Fruit fly (Drosophila melanogaster) whole organism, wandering third instar larva: ENCODE data around the gene CG2818.

ENCODE experiments used
- Abd-B ChIP-seq: fragments of >200 bp; optimal IDR thresholded peaks from 2 replicates; lab custom pipeline; 2017; ENCODE audit warnings: missing biosample characterization, missing genetic modification characterization
- CG32264 ChIP-seq: fragments of 200-800 bp; sonication (Bioruptor generic); optimal IDR thresholded peaks from 2 replicates; lab custom pipeline; 2016; ENCODE audit warnings: missing biosample characterization, missing genetic modification characterization
- CG9705 ChIP-seq: fragments of 200-800 bp; sonication (Bioruptor generic); optimal IDR thresholded peaks from 2 replicates; lab custom pipeline; 2018; ENCODE audit warnings: missing biosample characterization, mild to moderate bottlenecking, missing genetic modification characterization
- CrebA ChIP-seq: fragments of 200-800 bp; sonication (Bioruptor generic); optimal IDR thresholded peaks from 2 replicates; lab custom pipeline; 2016; ENCODE audit warnings: missing biosample characterization, mild to moderate bottlenecking, missing genetic modification characterization, borderline replicate concordance
- Dfd ChIP-seq: fragments of >200 bp; optimal IDR thresholded peaks from 2 replicates; lab custom pipeline; 2017; ENCODE audit warnings: missing biosample characterization, missing genetic modification characterization
- GATAd ChIP-seq: sonication (Bioruptor generic); optimal IDR thresholded peaks from 2 replicates; lab custom pipeline; 2016; ENCODE audit warnings: missing biosample characterization, missing genetic modification characterization
- HLH106 ChIP-seq: fragments of 200-800 bp; optimal IDR thresholded peaks from 3 replicates; lab custom pipeline; 2019; ENCODE audit warnings: missing biosample characterization, mild to moderate bottlenecking, missing genetic modification characterization, moderate library complexity
- Hnf4 ChIP-seq: fragments of 200-800 bp; sonication (Bioruptor generic); optimal IDR thresholded peaks from 2 replicates; lab custom pipeline; 2016; ENCODE audit warnings: missing biosample characterization, mild to moderate bottlenecking, missing genetic modification characterization
- Hr78 ChIP-seq: fragments of >200 bp; optimal IDR thresholded peaks from 2 replicates; lab custom pipeline; 2017; ENCODE audit warnings: missing biosample characterization, missing genetic modification characterization
- Hr83 ChIP-seq: fragments of 200-300 bp; sonication (Bioruptor generic); optimal IDR thresholded peaks from 2 replicates; lab custom pipeline; 2016; ENCODE audit warnings: missing biosample characterization, mild to moderate bottlenecking, missing genetic modification characterization, moderate library complexity; ENCODE audit not compliant: poor library complexity, severe bottlenecking
- Jra ChIP-seq: sonication (Bioruptor generic); optimal IDR thresholded peaks from 2 replicates; lab custom pipeline; 2016; ENCODE audit warnings: missing biosample characterization, missing genetic modification characterization
- Mio ChIP-seq: sonication (Bioruptor generic); optimal IDR thresholded peaks from 2 replicates; lab custom pipeline; 2016; ENCODE audit warnings: missing biosample characterization, missing genetic modification characterization
- Myc ChIP-seq: fragments of >200 bp; optimal IDR thresholded peaks from 2 replicates; lab custom pipeline; 2017
- N ChIP-seq: fragments of >200 bp; optimal IDR thresholded peaks from 2 replicates; lab custom pipeline; 2018; ENCODE audit warnings: missing biosample characterization, missing external identifiers, missing genetic modification characterization
- Rel ChIP-seq, 2 experiments: fragments of 200-800 bp; sonication (Bioruptor generic) in 1 of 2; optimal IDR thresholded peaks; 2 replicates in 1 of 2; 3 replicates in 1 of 2; lab custom pipeline; 2016 to 2019; ENCODE audit warnings: mild to moderate bottlenecking in 2 of 2, missing biosample characterization in 2 of 2, missing genetic modification characterization in 2 of 2, moderate library complexity in 1 of 2
- Sp1 ChIP-seq: fragments of 200-800 bp; sonication (Bioruptor generic); optimal IDR thresholded peaks from 3 replicates; lab custom pipeline; 2019; ENCODE audit warnings: missing biosample characterization, mild to moderate bottlenecking, missing genetic modification characterization, moderate library complexity
- Vsx2 ChIP-seq: fragments of 200-300, 225-300 bp; sonication (Bioruptor generic); optimal IDR thresholded peaks from 2 replicates; lab custom pipeline; 2018; ENCODE audit warnings: missing biosample characterization, missing genetic modification characterization; ENCODE audit not compliant: partially characterized antibody
- br ChIP-seq: fragments of 200-800 bp; sonication (Bioruptor generic); optimal IDR thresholded peaks from 2 replicates; lab custom pipeline; 2016; ENCODE audit warnings: missing biosample characterization, missing genetic modification characterization
- brk ChIP-seq: fragments of 200-800 bp; sonication (Bioruptor generic); optimal IDR thresholded peaks from 2 replicates; lab custom pipeline; 2016; ENCODE audit warnings: missing biosample characterization, mild to moderate bottlenecking, missing genetic modification characterization
- dl ChIP-seq, 2 experiments: fragments of 175-275, 200-275 bp in 1 of 2; fragments of 200-275 bp in 1 of 2; sonication (Bioruptor generic); optimal IDR thresholded peaks; lab custom pipeline; 2018; ENCODE audit warnings: mild to moderate bottlenecking in 2 of 2, missing biosample characterization in 2 of 2, missing genetic modification characterization in 2 of 2, moderate library complexity in 2 of 2; ENCODE audit not compliant: partially characterized antibody in 2 of 2, insufficient read depth in 1 of 2
- dmrt93B ChIP-seq: fragments of 200-800 bp; sonication (Bioruptor generic); optimal IDR thresholded peaks from 2 replicates; lab custom pipeline; 2018; ENCODE audit warnings: missing biosample characterization, mild to moderate bottlenecking, missing genetic modification characterization
- dsf ChIP-seq: sonication (Bioruptor generic); optimal IDR thresholded peaks from 2 replicates; lab custom pipeline; 2016; ENCODE audit warnings: missing biosample characterization, missing genetic modification characterization, borderline replicate concordance
- ey ChIP-seq: fragments of 200-800 bp; sonication (Bioruptor generic); optimal IDR thresholded peaks from 2 replicates; lab custom pipeline; 2016; ENCODE audit warnings: missing biosample characterization, missing genetic modification characterization
- foxo ChIP-seq, 2 experiments: fragments of 200-800 bp; sonication (Bioruptor generic); optimal IDR thresholded peaks; 2 replicates in 1 of 2; 3 replicates in 1 of 2; lab custom pipeline; 2016 to 2017; ENCODE audit warnings: missing biosample characterization in 2 of 2, missing genetic modification characterization in 2 of 2
- fru ChIP-seq: fragments of 200-800 bp; sonication (Bioruptor generic); optimal IDR thresholded peaks from 3 replicates; lab custom pipeline; 2016; ENCODE audit warnings: missing biosample characterization, mild to moderate bottlenecking, missing genetic modification characterization
- jim ChIP-seq: fragments of 175-275, 200-325 bp; sonication (Bioruptor generic); optimal IDR thresholded peaks from 2 replicates; lab custom pipeline; 2016; ENCODE audit warnings: missing biosample characterization, mild to moderate bottlenecking, missing genetic modification characterization
- lola ChIP-seq: fragments of >200 bp; optimal IDR thresholded peaks from 2 replicates; lab custom pipeline; 2017; ENCODE audit warnings: missing biosample characterization, missing genetic modification characterization
- pan ChIP-seq: fragments of >200 bp; optimal IDR thresholded peaks from 2 replicates; lab custom pipeline; 2017
- psq ChIP-seq: fragments of 200-800 bp; sonication (Bioruptor generic); optimal IDR thresholded peaks from 3 replicates; lab custom pipeline; 2017; ENCODE audit warnings: missing biosample characterization, mild to moderate bottlenecking, missing genetic modification characterization, moderate library complexity
- rgr ChIP-seq: fragments of 200-800 bp; sonication (Bioruptor generic); optimal IDR thresholded peaks from 3 replicates; lab custom pipeline; 2016; ENCODE audit warnings: missing biosample characterization, mild to moderate bottlenecking, missing genetic modification characterization
- sv ChIP-seq: fragments of 200-800 bp; sonication (Bioruptor generic); optimal IDR thresholded peaks from 3 replicates; lab custom pipeline; 2016; ENCODE audit warnings: missing biosample characterization, missing genetic modification characterization
- usp ChIP-seq: fragments of >200 bp; optimal IDR thresholded peaks from 2 replicates; lab custom pipeline; 2017; ENCODE audit warnings: missing biosample characterization, missing genetic modification characterization
- woc ChIP-seq: sonication (Bioruptor generic); optimal IDR thresholded peaks from 2 replicates; lab custom pipeline; 2016; ENCODE audit warnings: missing biosample characterization, mild to moderate bottlenecking, missing genetic modification characterization

The CG2818 gene

dm6 chr2L:3669675-3670074, 43.5 kb upstream of the CG2818 start, which contains the start of gene Sfp24Bb:
Gene Sfp24Bb, minus strand, starts transcription at chr2L:3669775.
- TF ChIP-seq dsf (GFP tag; lab: Kevin White, UChicago): no peak
- no peak for TF ChIP-seq Myc (lab: Kevin White, UChicago)
- TF ChIP-seq lola (GFP tag; lab: Kevin White, UChicago): no peak
- no peak for TF ChIP-seq Dfd (GFP tag; lab: Kevin White, UChicago)
- no peak for TF ChIP-seq usp
- no peak for TF ChIP-seq GATAd (GFP tag; lab: Kevin White, UChicago)
- no peak for TF ChIP-seq dl (GFP tag; optimal IDR thresholded peaks at IDR 0.05; lab: Kevin White, UChicago; ENCODE audit: insufficient read depth in 1 of 2, partially characterized antibody in 2 of 2)
- TF ChIP-seq foxo (GFP tag; optimal IDR thresholded peaks at IDR 0.05; lab: Kevin White, UChicago): no peak
- no peak for TF ChIP-seq sv
- no peak for TF ChIP-seq dmrt93B (GFP tag; lab: Kevin White, UChicago)
- TF ChIP-seq Rel (GFP tag; optimal IDR thresholded peaks at IDR 0.05; lab: Kevin White, UChicago): no peak
- no peak for TF ChIP-seq Rel (tag; optimal IDR thresholded peaks at IDR 0.05; lab: Kevin White, UChicago)
- TF ChIP-seq jim (GFP tag; lab: Kevin White, UChicago): no peak
- TF ChIP-seq Hr83 (GFP tag; lab: Kevin White, UChicago): no peak
- no peak for TF ChIP-seq Abd-B (GFP tag; lab: Kevin White, UChicago)
- no peak for TF ChIP-seq ey (GFP tag; lab: Kevin White, UChicago)
- no peak for TF ChIP-seq psq (GFP tag; lab: Kevin White, UChicago)
- no peak for TF ChIP-seq Hnf4 (GFP tag; lab: Kevin White, UChicago)

- TF ChIP-seq Abd-B (GFP tag; lab: Kevin White, UChicago): no peak
- no peak for TF ChIP-seq psq (GFP tag; lab: Kevin White, UChicago)
- TF ChIP-seq fru: no peak
- TF ChIP-seq HLH106 (tag; lab: Kevin White, UChicago): no peak
- no peak for TF ChIP-seq dsf (GFP tag; lab: Kevin White, UChicago)
- TF ChIP-seq ey (GFP tag; lab: Kevin White, UChicago): no peak
- TF ChIP-seq pan (lab: Kevin White, UChicago): no peak
- TF ChIP-seq Hnf4 (GFP tag; lab: Kevin White, UChicago): no peak
- TF ChIP-seq brk (GFP tag; lab: Kevin White, UChicago): no peak
- TF ChIP-seq Sp1 (GFP tag; lab: Kevin White, UChicago): no peak
- TF ChIP-seq Vsx2 (GFP tag; lab: Kevin White, UChicago): no peak
- TF ChIP-seq Hr78 (GFP tag; lab: Kevin White, UChicago): no peak
- no peak for TF ChIP-seq Mio (GFP tag; lab: Kevin White, UChicago)
- TF ChIP-seq br: no peak
- no peak for TF ChIP-seq foxo (GFP tag; optimal IDR thresholded peaks at IDR 0.05; lab: Kevin White, UChicago)
- TF ChIP-seq Hr83 (GFP tag; lab: Kevin White, UChicago): no peak
- TF ChIP-seq N: no peak
- no peak for TF ChIP-seq CG9705 (GFP tag; lab: Kevin White, UChicago)
- no peak for TF ChIP-seq usp
These were observed 42.7 kb upstream of the CG2818 start, which contains the start of gene Sfp24Bc for dm6 chr2L:3670481-3670880. Gene Sfp24Bc, minus strand, starts transcription at chr2L:3670581.

dm6 chr2L:3675770-3676169, 37.4 kb upstream of the CG2818 start:
- TF ChIP-seq sv: no peak
- TF ChIP-seq rgr (GFP tag; lab: Kevin White, UChicago): no peak
- TF ChIP-seq Sp1 (GFP tag; lab: Kevin White, UChicago): no peak
- no peak for TF ChIP-seq Myc (lab: Kevin White, UChicago)
- no peak for TF ChIP-seq Jra
- no peak for TF ChIP-seq Dfd (GFP tag; lab: Kevin White, UChicago)

dm6 chr2L:3681338-3681737, 31.8 kb upstream of the CG2818 start:
- TF ChIP-seq usp: no peak
- TF ChIP-seq fru: no peak
- no peak for TF ChIP-seq GATAd (GFP tag; lab: Kevin White, UChicago)
- TF ChIP-seq lola (GFP tag; lab: Kevin White, UChicago): no peak
- no peak for TF ChIP-seq Sp1 (GFP tag; lab: Kevin White, UChicago)
- no peak for TF ChIP-seq rgr (GFP tag; lab: Kevin White, UChicago)
- no peak for TF ChIP-seq dl (GFP tag; optimal IDR thresholded peaks at IDR 0.05; lab: Kevin White, UChicago; ENCODE audit: insufficient read depth in 1 of 2, partially characterized antibody in 2 of 2)
- TF ChIP-seq CG32264 (GFP tag; lab: Kevin White, UChicago): no peak
- TF ChIP-seq Hnf4 (GFP tag; lab: Kevin White, UChicago): no peak
- TF ChIP-seq CrebA (GFP tag; lab: Kevin White, UChicago): no peak
- TF ChIP-seq woc: no peak
- TF ChIP-seq dsf (GFP tag; lab: Kevin White, UChicago): no peak
- TF ChIP-seq Hr83 (GFP tag; lab: Kevin White, UChicago): no peak
- TF ChIP-seq Myc (lab: Kevin White, UChicago): no peak
